Worm (Caenorhabditis elegans) whole organism, late embryonic: ENCODE measurements around the gene str-190.

Source experiments
- C08G9.2 ChIP-seq: sonication (generic microtip); optimal IDR thresholded peaks from 2 replicates; lab custom pipeline; 2016; ENCODE audit warnings: mild to moderate bottlenecking, missing genetic modification characterization, moderate library complexity, missing compliant biosample characterization
- K09A11.1 ChIP-seq: sonication (generic microtip); optimal IDR thresholded peaks from 2 replicates; lab custom pipeline; 2017; ENCODE audit warnings: antibody characterized with exemption, mild to moderate bottlenecking, missing genetic modification characterization, missing compliant biosample characterization; ENCODE audit not compliant: insufficient read depth
- T23F11.4 ChIP-seq: fragments of 200-800 bp; sonication (Bioruptor generic); optimal IDR thresholded peaks from 2 replicates; lab custom pipeline; 2018; ENCODE audit warnings: mild to moderate bottlenecking, missing genetic modification characterization, missing compliant biosample characterization
- Y22D7AL.16 ChIP-seq: sonication (generic microtip); optimal IDR thresholded peaks from 2 replicates; lab custom pipeline; 2016; ENCODE audit warnings: missing genetic modification characterization, missing compliant biosample characterization
- ceh-14 ChIP-seq: sonication (generic microtip); optimal IDR thresholded peaks from 2 replicates; lab custom pipeline; 2016; ENCODE audit warnings: missing genotype, missing genetic modification characterization, missing compliant biosample characterization
- ceh-18 ChIP-seq: sonication (generic microtip); optimal IDR thresholded peaks from 2 replicates; lab custom pipeline; 2016; ENCODE audit warnings: missing genetic modification characterization, missing compliant biosample characterization
- ceh-2 ChIP-seq: sonication (generic microtip); optimal IDR thresholded peaks from 2 replicates; lab custom pipeline; 2016; ENCODE audit warnings: missing genotype, missing genetic modification characterization, missing compliant biosample characterization
- ceh-24 ChIP-seq: sonication (generic microtip); optimal IDR thresholded peaks from 2 replicates; lab custom pipeline; 2016; ENCODE audit warnings: mild to moderate bottlenecking, missing genetic modification characterization, missing compliant biosample characterization
- ceh-30 ChIP-seq: fragments of 150-350 bp; optimal IDR thresholded peaks from 2 replicates; lab custom pipeline; 2014; ENCODE audit warnings: missing biosample characterization, missing genetic modification characterization
- ceh-31 ChIP-seq: sonication (generic microtip); optimal IDR thresholded peaks from 2 replicates; lab custom pipeline; 2016; ENCODE audit warnings: missing genetic modification characterization, missing compliant biosample characterization
- ceh-45 ChIP-seq: fragments of 200-800 bp; sonication (Bioruptor generic); IDR thresholded peaks from 2 replicates; pipeline ENCODE4 v1.3.6; 2022; ENCODE audit warnings: missing genetic modification reagents, missing genetic modification characterization, missing compliant biosample characterization
- ceh-6 ChIP-seq: fragments of 200-800 bp; sonication (Bioruptor generic); optimal IDR thresholded peaks from 2 replicates; lab custom pipeline; 2018; ENCODE audit warnings: mild to moderate bottlenecking, missing genetic modification characterization, missing compliant biosample characterization
- ceh-9 ChIP-seq: sonication (generic microtip); optimal IDR thresholded peaks from 2 replicates; lab custom pipeline; 2016; ENCODE audit warnings: mild to moderate bottlenecking, missing genetic modification characterization, inconsistent platforms, missing compliant biosample characterization
- dmd-4 ChIP-seq: sonication (generic microtip); optimal IDR thresholded peaks from 2 replicates; lab custom pipeline; 2016; ENCODE audit warnings: borderline replicate concordance, missing genetic modification characterization, missing compliant biosample characterization
- dve-1 ChIP-seq: sonication (generic microtip); optimal IDR thresholded peaks from 2 replicates; lab custom pipeline; 2017; ENCODE audit warnings: antibody characterized with exemption, mild to moderate bottlenecking, missing genetic modification characterization, missing compliant biosample characterization
- elt-2 ChIP-seq: sonication (generic microtip); optimal IDR thresholded peaks from 2 replicates; lab custom pipeline; 2016; ENCODE audit warnings: missing genetic modification reagents, missing genetic modification characterization, missing compliant biosample characterization
- elt-4 ChIP-seq: sonication (generic microtip); optimal IDR thresholded peaks from 2 replicates; lab custom pipeline; 2016; ENCODE audit warnings: missing genetic modification characterization, missing compliant biosample characterization
- ets-4 ChIP-seq: sonication (generic microtip); optimal IDR thresholded peaks from 2 replicates; lab custom pipeline; 2016; ENCODE audit warnings: missing genetic modification characterization, missing compliant biosample characterization
- eyg-1 ChIP-seq: sonication (generic microtip); optimal IDR thresholded peaks from 2 replicates; lab custom pipeline; 2016; ENCODE audit warnings: missing genotype, missing genetic modification characterization, missing compliant biosample characterization
- fax-1 ChIP-seq: sonication (generic microtip); optimal IDR thresholded peaks from 2 replicates; lab custom pipeline; 2016; ENCODE audit warnings: missing genotype, missing genetic modification characterization, missing compliant biosample characterization
- fkh-10 ChIP-seq: fragments of 150-350 bp; optimal IDR thresholded peaks from 2 replicates; lab custom pipeline; 2014; ENCODE audit warnings: missing biosample characterization, missing genetic modification reagents, missing genetic modification characterization
- fkh-6 ChIP-seq: sonication (generic microtip); optimal IDR thresholded peaks from 2 replicates; lab custom pipeline; 2016; ENCODE audit warnings: missing genetic modification characterization, missing compliant biosample characterization
- gmeb-2 ChIP-seq: sonication (generic microtip); optimal IDR thresholded peaks from 2 replicates; lab custom pipeline; 2016; ENCODE audit warnings: missing genetic modification characterization, inconsistent platforms, missing compliant biosample characterization
- hlh-15 ChIP-seq: sonication (generic microtip); optimal IDR thresholded peaks from 2 replicates; lab custom pipeline; 2016; ENCODE audit warnings: missing genetic modification characterization, missing compliant biosample characterization
- hlh-6 ChIP-seq: sonication (generic microtip); optimal IDR thresholded peaks from 2 replicates; lab custom pipeline; 2016; ENCODE audit warnings: missing genotype, missing genetic modification characterization, missing compliant biosample characterization
- lim-6 ChIP-seq: sonication (generic microtip); optimal IDR thresholded peaks from 2 replicates; lab custom pipeline; 2016; ENCODE audit warnings: missing genetic modification characterization, missing compliant biosample characterization
- lin-11 ChIP-seq: fragments of 200-800 bp; sonication (Bioruptor generic); optimal IDR thresholded peaks from 2 replicates; lab custom pipeline; 2018; ENCODE audit warnings: mild to moderate bottlenecking, missing genetic modification characterization, missing compliant biosample characterization
- nfya-1 ChIP-seq: sonication (generic microtip); optimal IDR thresholded peaks from 2 replicates; lab custom pipeline; 2017; ENCODE audit warnings: missing genetic modification characterization, mild to moderate bottlenecking, missing compliant biosample characterization, antibody characterized with exemption, moderate library complexity
- nhr-232 ChIP-seq: sonication (generic microtip); optimal IDR thresholded peaks from 2 replicates; lab custom pipeline; 2016; ENCODE audit warnings: missing genetic modification characterization, missing compliant biosample characterization
- npax-4 ChIP-seq: sonication (generic microtip); optimal IDR thresholded peaks from 2 replicates; lab custom pipeline; 2016; ENCODE audit warnings: missing genetic modification characterization, missing compliant biosample characterization
- pag-3 ChIP-seq: sonication (generic microtip); optimal IDR thresholded peaks from 2 replicates; lab custom pipeline; 2016; ENCODE audit warnings: missing compliant biosample characterization, missing genetic modification characterization, borderline replicate concordance
- pax-1 ChIP-seq: fragments of 150-350 bp; optimal IDR thresholded peaks from 2 replicates; lab custom pipeline; 2014; ENCODE audit warnings: missing biosample characterization, missing genetic modification characterization
- pha-2 ChIP-seq: sonication (generic microtip); optimal IDR thresholded peaks from 2 replicates; lab custom pipeline; 2017; ENCODE audit warnings: mild to moderate bottlenecking, missing genetic modification characterization, missing compliant biosample characterization
- pqm-1 ChIP-seq: sonication (generic microtip); optimal IDR thresholded peaks from 2 replicates; lab custom pipeline; 2016; ENCODE audit warnings: missing genetic modification characterization, missing compliant biosample characterization
- ref-2 ChIP-seq: sonication (generic microtip); optimal IDR thresholded peaks from 2 replicates; lab custom pipeline; 2016; ENCODE audit warnings: missing genetic modification characterization, missing compliant biosample characterization
- rnt-1 ChIP-seq: sonication (generic microtip); optimal IDR thresholded peaks from 2 replicates; lab custom pipeline; 2016; ENCODE audit warnings: missing genetic modification characterization, missing compliant biosample characterization
- sdc-2 ChIP-seq: sonication (generic microtip); optimal IDR thresholded peaks from 2 replicates; lab custom pipeline; 2016; ENCODE audit warnings: missing genotype, missing genetic modification characterization, missing compliant biosample characterization
- sox-2 ChIP-seq: fragments of 200-800 bp; sonication (Bioruptor generic); IDR thresholded peaks from 2 replicates; pipeline ENCODE4 v1.3.6; 2022; ENCODE audit warnings: missing genetic modification reagents, missing genetic modification characterization, missing compliant biosample characterization
- tbx-2 ChIP-seq: sonication (generic microtip); optimal IDR thresholded peaks from 2 replicates; lab custom pipeline; 2016; ENCODE audit warnings: missing genetic modification characterization, missing compliant biosample characterization
- tbx-7 ChIP-seq: sonication (generic microtip); optimal IDR thresholded peaks from 2 replicates; lab custom pipeline; 2016; ENCODE audit warnings: missing genotype, missing genetic modification characterization, missing compliant biosample characterization
- unc-55 ChIP-seq: sonication (generic microtip); optimal IDR thresholded peaks from 2 replicates; lab custom pipeline; 2017; ENCODE audit warnings: missing biosample characterization, missing genetic modification reagents, missing genetic modification characterization
- unc-86 ChIP-seq: sonication (generic microtip); optimal IDR thresholded peaks from 2 replicates; lab custom pipeline; 2016; ENCODE audit warnings: missing genetic modification characterization, missing compliant biosample characterization
- zip-5 ChIP-seq: sonication (generic microtip); optimal IDR thresholded peaks from 2 replicates; lab custom pipeline; 2016; ENCODE audit warnings: missing genetic modification characterization, missing compliant biosample characterization
- ztf-16 ChIP-seq: sonication (generic microtip); optimal IDR thresholded peaks from 2 replicates; lab custom pipeline; 2017; ENCODE audit warnings: missing genetic modification characterization, missing compliant biosample characterization

str-190 gene

DNA sequence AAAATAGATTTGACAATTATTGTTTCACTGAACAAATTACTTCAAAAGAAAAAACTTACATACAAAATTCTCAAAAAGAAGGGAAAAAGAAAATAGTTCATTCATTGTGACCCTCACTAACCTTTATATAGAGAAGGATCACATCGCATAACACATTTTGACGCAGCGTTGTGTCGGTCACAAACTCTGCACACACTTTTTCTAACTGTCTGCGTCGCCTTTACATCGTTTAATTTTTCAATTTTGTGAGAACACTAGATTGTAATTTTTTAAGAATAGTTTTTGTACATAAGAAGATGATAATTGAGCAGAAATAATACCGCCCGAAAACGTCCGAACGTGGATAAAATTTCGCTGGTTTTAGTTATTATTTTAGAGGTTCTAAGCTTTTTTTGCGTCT is 2.6 kb upstream of the str-190 start, which contains the start of gene C18B10.6:
Gene C18B10.6, minus strand, starts transcription at position 101 of the 400 bp plus-strand sequence.
- TF ChIP-seq ceh-45 (GFP tag; lab: Robert Waterston, UW) (no peak), nfya-1 (tag; lab: Kevin White, UChicago) (no peak), T23F11.4 (GFP tag; lab: Kevin White, UChicago) (no peak)

DNA sequence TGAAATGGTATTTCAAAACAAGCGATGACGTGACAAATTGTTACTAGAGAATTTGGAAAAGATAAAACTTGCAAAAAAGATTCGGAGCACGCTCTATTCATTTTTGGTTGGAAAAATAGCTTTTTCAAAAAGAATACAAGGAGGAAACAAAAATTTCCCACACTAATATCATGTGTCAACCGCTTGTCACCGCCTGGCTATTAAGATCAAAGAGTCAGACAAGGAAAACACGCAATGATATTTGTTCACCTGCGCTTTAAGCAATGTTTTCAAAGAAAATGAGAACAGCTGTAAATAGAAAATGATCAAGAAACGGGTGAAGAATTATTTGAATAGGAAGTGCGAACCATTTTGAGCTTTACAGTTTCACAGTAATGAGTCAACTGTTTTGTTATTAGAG is 1.5 kb downstream of the str-190 start, which contains the start of gene srh-125:
Gene srh-125, minus strand, starts transcription at position 101 of the 400 bp plus-strand sequence.
- no peak for TF ChIP-seq K09A11.1 (tag; lab: Kevin White, UChicago)
- no peak for TF ChIP-seq eyg-1 (tag; lab: Kevin White, UChicago)
- TF ChIP-seq ceh-2 (tag; lab: Kevin White, UChicago): no peak
- TF ChIP-seq fkh-10: no peak
- TF ChIP-seq ceh-30 (tag; lab: Kevin White, UChicago): no peak
- no peak for TF ChIP-seq zip-5 (tag; lab: Kevin White, UChicago)
- TF ChIP-seq sox-2 (GFP tag; lab: Robert Waterston, UW): no peak
- no peak for TF ChIP-seq ceh-24 (tag; lab: Kevin White, UChicago)
- no peak for TF ChIP-seq elt-4 (tag; lab: Kevin White, UChicago)
- TF ChIP-seq hlh-15 (tag; lab: Kevin White, UChicago): no peak
- no peak for TF ChIP-seq dmd-4 (tag; lab: Kevin White, UChicago)
- TF ChIP-seq ceh-31: no peak
- no peak for TF ChIP-seq unc-86 (tag; lab: Kevin White, UChicago)

- TF ChIP-seq ceh-14 (tag; lab: Kevin White, UChicago) (no peak), ztf-16 (tag; lab: Kevin White, UChicago) (no peak), T23F11.4 (GFP tag; lab: Kevin White, UChicago) (no peak), eyg-1 (tag; lab: Kevin White, UChicago) (no peak), K09A11.1 (tag; lab: Kevin White, UChicago) (no peak), elt-4 (tag; lab: Kevin White, UChicago) (no peak), ceh-9 (tag; lab: Kevin White, UChicago) (no peak), nhr-232 (no peak), pqm-1 (tag; lab: Kevin White, UChicago) (no peak), ceh-30 (tag; lab: Kevin White, UChicago) (no peak), dve-1 (tag; lab: Kevin White, UChicago) (no peak), pha-2 (tag; lab: Kevin White, UChicago) (no peak), fkh-10 (no peak), ceh-31 (no peak), pag-3 (no peak), ets-4 (no peak), zip-5 (tag; lab: Kevin White, UChicago) (no peak)
- TF ChIP-seq, all 69 proteins: peak for 0
Observed at ce11 chrV:7472815-7473214, 5.5 kb downstream of the str-190 start, which contains the start of gene str-28. str-28 (minus strand) TSS chrV:7472915.

ce11 chrV:7465509-7465908 is 12.8 kb downstream of the str-190 start, which contains the start of gene F25E5.1:
F25E5.1 (plus strand) TSS chrV:7465884.
- TF ChIP-seq lim-6 (tag; lab: Kevin White, UChicago) (peak; percentile 46), fax-1 (tag; lab: Kevin White, UChicago) (peak; percentile 15), ceh-31 (peak; percentile 95), unc-86 (tag; lab: Kevin White, UChicago) (peak; percentile 15), npax-4 (no peak), pqm-1 (tag; lab: Kevin White, UChicago) (no peak), fkh-6 (peak; percentile 53), ceh-2 (tag; lab: Kevin White, UChicago) (peak; percentile 69), pax-1 (tag; lab: Kevin White, UChicago) (no peak), nfya-1 (tag; lab: Kevin White, UChicago) (peak; percentile 70), dmd-4 (tag; lab: Kevin White, UChicago) (peak; percentile 27), elt-2 (tag; lab: Kevin White, UChicago) (peak; percentile 30), ceh-14 (tag; lab: Kevin White, UChicago) (peak; percentile 70), sdc-2 (peak; percentile 47), rnt-1 (tag; lab: Kevin White, UChicago) (peak; percentile 80), nhr-232 (no peak), tbx-7 (peak; percentile 53), ref-2 (peak; percentile 36), pag-3 (peak; percentile 18), ceh-18 (tag; lab: Kevin White, UChicago) (peak; percentile 30), ceh-6 (GFP tag; lab: Kevin White, UChicago) (no peak), gmeb-2 (tag; lab: Kevin White, UChicago) (peak; percentile 25), unc-55 (GFP tag; lab: Kevin White, UChicago) (peak; percentile 2), eyg-1 (tag; lab: Kevin White, UChicago) (peak; percentile 53), tbx-2 (peak; percentile 80), Y22D7AL.16 (tag; lab: Kevin White, UChicago) (no peak), lin-11 (tag; lab: Kevin White, UChicago) (no peak), hlh-6 (tag; lab: Kevin White, UChicago) (peak; percentile 5), fkh-10 (no peak), C08G9.2 (peak; percentile 81)
